Fruit fly (Drosophila melanogaster) Kc167 (cell line): ENCODE data around the gene Hr78.

Experiments used
- Myc ChIP-seq: fragments of >200 bp; optimal IDR thresholded peaks from 2 replicates; lab custom pipeline; 2017; ENCODE audit warnings: missing external identifiers
- h ChIP-seq: fragments of >200 bp; optimal IDR thresholded peaks from 3 replicates; lab custom pipeline; 2018; ENCODE audit warnings: missing external identifiers
- insv ChIP-seq: fragments of >200 bp; optimal IDR thresholded peaks from 3 replicates; lab custom pipeline; 2018; ENCODE audit warnings: missing external identifiers
- psq ChIP-seq: fragments of >200 bp; optimal IDR thresholded peaks from 2 replicates; lab custom pipeline; 2017; ENCODE audit warnings: missing external identifiers

DNA sequence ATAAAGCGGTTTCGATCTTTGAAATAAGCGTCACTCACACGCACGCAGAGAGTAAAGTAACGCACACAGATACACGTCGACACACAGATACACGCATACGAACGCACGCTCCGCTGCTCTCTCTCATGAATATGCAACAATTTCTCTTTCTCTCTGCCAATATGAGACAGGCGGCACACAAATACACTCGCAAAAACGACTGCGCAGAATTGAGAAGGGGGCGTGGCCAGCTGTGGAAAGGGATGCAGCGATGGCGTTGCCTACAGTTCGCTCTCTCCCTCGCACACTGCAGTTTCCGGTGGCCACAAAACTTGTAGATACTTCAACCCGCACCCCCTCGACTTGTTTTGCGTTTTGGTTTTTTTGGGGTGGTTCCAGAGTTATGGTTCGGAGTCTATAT is 17.7 kb downstream of the Hr78 start:
- no peak for TF ChIP-seq insv (lab: Kevin White, UChicago)
- TF ChIP-seq h (lab: Kevin White, UChicago): no peak
- TF ChIP-seq psq: no peak
- TF ChIP-seq Myc: no peak
